Worm (Caenorhabditis elegans): Measurements from ENCODE around the gene csa-1.
A peak's percentile ranks its signal among the peaks of the same experiment; 100 is the strongest.

csa-1 gene

DNA sequence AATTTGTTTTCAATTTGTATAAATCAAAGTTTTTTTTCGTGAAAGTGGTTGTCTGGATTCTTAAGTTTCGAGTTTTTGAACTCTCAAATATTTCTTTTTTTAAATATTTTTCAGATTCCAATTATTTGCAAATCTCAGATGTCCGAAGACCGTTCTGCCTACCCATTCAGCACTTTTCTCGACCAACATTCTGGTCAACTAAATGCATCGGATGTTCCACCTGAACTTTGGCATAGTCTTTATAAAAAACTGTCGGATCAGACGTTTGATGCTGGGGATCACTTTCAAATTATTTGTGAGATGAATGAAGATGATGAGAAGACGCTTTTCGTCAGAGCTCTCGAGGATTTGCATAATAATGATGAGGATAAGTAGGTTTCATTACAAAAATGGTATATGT, 19.3 kb upstream of the csa-1 start, which contains the start of gene ttll-12:
Gene ttll-12 (plus strand): TSS at position 139 of the 400 bp plus-strand sequence.
- no peak for TF ChIP-seq cog-1 (tag; optimal IDR thresholded peaks at IDR 0.05)
- no peak for TF ChIP-seq med-1 (GFP tag; optimal IDR thresholded peaks at IDR 0.05; ENCODE audit: insufficient read depth)
- no peak for TF ChIP-seq klf-2 (GFP tag; conservative IDR thresholded peaks at IDR 0.05)
- no peak for TF ChIP-seq ref-1 (GFP tag; conservative IDR thresholded peaks at IDR 0.05)
- no peak for TF ChIP-seq tab-1 (GFP tag; IDR thresholded peaks at IDR 0.05)
- no peak for TF ChIP-seq T22C8.4 (GFP tag; IDR thresholded peaks at IDR 0.05)
- TF ChIP-seq ztf-23 (GFP tag; IDR thresholded peaks at IDR 0.05): no peak
- no peak for TF ChIP-seq flt-1 (GFP tag; IDR thresholded peaks at IDR 0.05)
- no peak for TF ChIP-seq ztf-29 (GFP tag; IDR thresholded peaks at IDR 0.05)

DNA sequence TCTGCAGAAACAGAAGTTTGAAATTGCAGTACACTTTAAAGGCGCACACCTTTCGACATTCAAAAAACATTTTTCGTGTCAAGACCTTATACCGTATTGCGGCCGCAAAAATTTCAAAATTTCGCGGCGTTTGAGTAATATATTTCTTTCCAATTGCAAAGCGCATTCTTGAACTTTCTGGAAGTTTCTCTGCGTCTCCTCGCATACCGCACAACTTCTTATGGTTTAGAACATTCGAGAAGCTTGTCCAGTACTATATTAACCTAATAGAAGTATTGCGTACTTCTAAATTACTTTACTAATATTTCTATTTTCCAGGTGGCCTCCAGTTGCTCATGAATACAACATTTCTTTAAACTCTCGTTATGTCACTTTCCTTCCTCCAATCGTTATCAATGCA, 17.1 kb upstream of the csa-1 start:
- TF ChIP-seq T22C8.4 (GFP tag; IDR thresholded peaks at IDR 0.05) (no peak), cog-1 (tag; optimal IDR thresholded peaks at IDR 0.05) (no peak), med-1 (GFP tag; optimal IDR thresholded peaks at IDR 0.05; ENCODE audit: insufficient read depth) (no peak), ref-1 (GFP tag; conservative IDR thresholded peaks at IDR 0.05) (no peak), ztf-23 (GFP tag; IDR thresholded peaks at IDR 0.05) (no peak), ztf-29 (GFP tag; IDR thresholded peaks at IDR 0.05) (no peak), klf-2 (GFP tag; conservative IDR thresholded peaks at IDR 0.05) (no peak), tab-1 (GFP tag; IDR thresholded peaks at IDR 0.05) (no peak), flt-1 (GFP tag; IDR thresholded peaks at IDR 0.05) (no peak)

DNA sequence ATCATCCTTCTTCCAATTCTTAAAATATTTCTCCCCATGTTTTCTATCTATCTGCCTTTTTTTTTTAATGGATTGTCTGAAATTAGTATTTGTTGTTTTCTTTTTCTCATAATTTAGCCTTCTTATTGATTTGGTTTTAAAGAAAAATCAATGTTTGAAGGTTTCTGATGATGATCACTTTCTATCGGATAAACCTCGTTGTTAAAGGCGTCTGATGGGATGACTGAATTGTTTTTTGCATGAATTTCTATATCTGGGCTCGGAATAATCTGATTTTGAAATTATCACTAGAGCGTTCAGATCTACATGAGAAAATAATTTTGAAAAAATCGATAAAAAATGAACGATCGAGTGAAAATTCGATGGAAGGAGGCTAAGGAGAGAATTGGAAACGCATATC, 14.2 kb upstream of the csa-1 start, which contains the start of gene scp-1:
Gene scp-1 (plus strand): TSS at position 301 of the 400 bp plus-strand sequence.
- no peak for TF ChIP-seq T22C8.4 (GFP tag; IDR thresholded peaks at IDR 0.05)
- no peak for TF ChIP-seq med-1 (GFP tag; optimal IDR thresholded peaks at IDR 0.05; ENCODE audit: insufficient read depth)
- no peak for TF ChIP-seq tab-1 (GFP tag; IDR thresholded peaks at IDR 0.05)
- no peak for TF ChIP-seq ztf-23 (GFP tag; IDR thresholded peaks at IDR 0.05)
- TF ChIP-seq ref-1 (GFP tag; conservative IDR thresholded peaks at IDR 0.05): no peak
- TF ChIP-seq klf-2 (GFP tag; conservative IDR thresholded peaks at IDR 0.05): no peak
- TF ChIP-seq ztf-29 (GFP tag; IDR thresholded peaks at IDR 0.05): no peak

DNA sequence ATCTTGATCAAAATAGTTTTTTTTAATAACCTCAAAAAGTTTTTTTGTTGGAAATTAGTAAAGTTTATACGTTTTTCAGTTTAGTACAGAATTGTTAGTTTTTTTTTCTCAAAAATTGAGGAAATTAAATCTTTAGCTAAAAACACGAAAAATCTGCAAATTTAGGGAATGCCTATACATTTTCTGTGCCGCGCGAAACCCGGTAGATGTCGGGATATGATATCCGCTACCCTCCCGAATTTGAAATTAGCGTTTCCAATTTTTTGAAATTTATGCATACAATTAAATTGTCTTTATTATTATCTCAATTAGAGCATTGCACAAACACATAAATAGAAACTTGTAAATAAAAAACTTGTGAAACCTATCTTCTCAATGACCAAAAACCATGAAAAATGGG, 13.5 kb upstream of the csa-1 start:
- TF ChIP-seq ztf-23 (GFP tag; IDR thresholded peaks at IDR 0.05) (no peak), flt-1 (GFP tag; IDR thresholded peaks at IDR 0.05) (no peak), tab-1 (GFP tag; IDR thresholded peaks at IDR 0.05) (no peak), ztf-29 (GFP tag; IDR thresholded peaks at IDR 0.05) (no peak), T22C8.4 (GFP tag; IDR thresholded peaks at IDR 0.05) (no peak), med-1 (GFP tag; optimal IDR thresholded peaks at IDR 0.05; ENCODE audit: insufficient read depth) (no peak), cog-1 (tag; optimal IDR thresholded peaks at IDR 0.05) (no peak), klf-2 (GFP tag; conservative IDR thresholded peaks at IDR 0.05) (no peak), ref-1 (GFP tag; conservative IDR thresholded peaks at IDR 0.05) (no peak)

DNA sequence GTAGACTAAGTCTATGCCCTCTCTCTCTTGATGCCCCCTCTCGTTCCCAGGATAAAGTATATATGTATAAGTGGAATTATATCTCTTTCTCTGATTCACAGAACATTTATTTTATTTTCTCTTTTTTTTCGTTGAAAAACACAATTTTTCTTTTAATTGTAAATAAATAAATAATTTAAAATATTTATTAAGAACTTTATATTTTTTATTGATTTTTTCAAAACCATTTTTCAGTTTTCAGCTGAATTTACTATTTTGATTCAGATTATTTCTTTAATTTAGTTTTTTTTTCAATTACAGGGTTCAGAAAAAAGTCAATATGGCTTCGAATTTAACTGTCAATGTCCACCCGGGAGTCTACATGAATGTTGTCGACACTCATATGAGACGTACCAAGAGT, 11.8 kb upstream of the csa-1 start, which contains the start of gene eif-3.F:
Gene eif-3.F (plus strand): TSS at position 301 of the 400 bp plus-strand sequence.
- TF ChIP-seq ref-1 (GFP tag; conservative IDR thresholded peaks at IDR 0.05): no peak

DNA sequence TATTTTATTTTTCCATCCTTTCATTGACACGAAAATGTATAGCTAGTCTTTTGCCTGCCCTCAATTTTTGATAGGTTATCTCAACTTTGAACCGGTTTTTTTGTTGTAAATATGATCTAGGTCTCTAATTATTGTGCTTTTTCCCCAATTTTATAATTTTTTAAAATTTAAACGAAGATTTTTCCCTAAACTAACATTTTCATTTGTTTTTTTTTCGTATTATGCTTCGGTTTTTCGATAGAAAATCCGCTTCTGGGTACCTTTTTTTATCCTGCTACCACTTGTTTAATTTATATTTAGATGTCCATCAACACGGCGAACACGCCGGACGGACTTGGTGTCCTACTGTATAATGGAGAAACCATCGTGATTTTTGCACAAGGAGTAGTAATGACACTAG, 9.9 kb upstream of the csa-1 start, which contains the start of gene wbp-2:
Gene wbp-2 (plus strand): TSS at position 301 of the 400 bp plus-strand sequence.
- TF ChIP-seq cog-1 (tag; optimal IDR thresholded peaks at IDR 0.05) (no peak), T22C8.4 (GFP tag; IDR thresholded peaks at IDR 0.05) (no peak), tab-1 (GFP tag; IDR thresholded peaks at IDR 0.05) (no peak), ztf-23 (GFP tag; IDR thresholded peaks at IDR 0.05) (no peak), flt-1 (GFP tag; IDR thresholded peaks at IDR 0.05) (no peak), ref-1 (GFP tag; conservative IDR thresholded peaks at IDR 0.05) (no peak), ztf-29 (GFP tag; IDR thresholded peaks at IDR 0.05) (no peak), klf-2 (GFP tag; conservative IDR thresholded peaks at IDR 0.05) (no peak), med-1 (GFP tag; optimal IDR thresholded peaks at IDR 0.05; ENCODE audit: insufficient read depth) (no peak)

DNA sequence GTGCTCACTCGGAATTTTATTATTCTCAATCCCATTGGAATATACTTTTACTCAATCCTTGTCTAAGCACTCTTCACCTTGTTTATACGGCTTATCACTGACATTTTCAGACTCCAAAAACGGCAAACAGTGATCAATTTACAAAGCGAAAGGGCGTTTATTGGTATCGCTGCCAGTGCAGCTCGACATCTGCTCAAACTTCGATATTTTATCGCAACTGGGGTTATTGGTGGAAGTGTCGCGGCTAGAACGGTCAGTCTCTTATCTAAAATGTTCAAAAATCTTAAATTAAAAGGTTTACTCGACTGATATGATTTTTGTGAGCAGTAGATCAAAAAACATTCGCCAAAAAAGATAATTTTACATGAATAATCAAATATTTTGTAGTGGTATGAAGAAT, 6.0 kb upstream of the csa-1 start:
- TF ChIP-seq tab-1 (GFP tag; IDR thresholded peaks at IDR 0.05) (no peak), T22C8.4 (GFP tag; IDR thresholded peaks at IDR 0.05) (no peak), ztf-29 (GFP tag; IDR thresholded peaks at IDR 0.05) (no peak), klf-2 (GFP tag; conservative IDR thresholded peaks at IDR 0.05) (no peak), med-1 (GFP tag; optimal IDR thresholded peaks at IDR 0.05; ENCODE audit: insufficient read depth) (no peak), ztf-23 (GFP tag; IDR thresholded peaks at IDR 0.05) (no peak), flt-1 (GFP tag; IDR thresholded peaks at IDR 0.05) (no peak), cog-1 (tag; optimal IDR thresholded peaks at IDR 0.05) (no peak), ref-1 (GFP tag; conservative IDR thresholded peaks at IDR 0.05) (no peak)

DNA sequence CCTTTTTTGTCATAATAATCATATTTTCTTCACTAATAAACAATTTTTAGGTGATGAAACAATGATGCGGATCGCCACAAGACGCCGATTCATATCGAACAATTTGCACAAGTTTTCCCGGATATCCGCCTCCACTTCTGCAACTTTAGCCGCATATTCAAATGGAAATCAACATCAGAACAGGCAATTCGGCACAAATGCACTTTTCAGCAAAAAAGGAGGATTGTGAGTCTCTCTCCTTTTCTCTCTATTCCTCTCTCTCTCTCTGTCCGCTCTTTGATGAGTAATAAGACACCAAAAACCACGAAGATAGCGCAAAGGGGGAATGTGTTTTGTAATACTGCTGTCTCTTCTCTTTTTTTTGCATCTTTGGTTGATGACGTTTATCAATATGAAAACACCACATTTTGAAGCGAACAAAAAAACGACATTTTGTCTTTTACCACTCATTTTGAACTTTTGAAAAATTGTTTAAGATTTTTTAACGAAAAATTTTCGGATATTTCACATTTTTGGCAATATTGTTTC, 5.4 kb upstream of the csa-1 start, which contains the start of gene eat-3:
Gene eat-3 (plus strand): TSS at position 51 of the 528 bp plus-strand sequence.
- TF ChIP-seq med-1 (GFP tag; optimal IDR thresholded peaks at IDR 0.05; ENCODE audit: insufficient read depth): no peak
- TF ChIP-seq tab-1 (GFP tag; IDR thresholded peaks at IDR 0.05): no peak
- TF ChIP-seq ref-1 (GFP tag; conservative IDR thresholded peaks at IDR 0.05): no peak
- TF ChIP-seq flt-1 (GFP tag; IDR thresholded peaks at IDR 0.05): no peak
- TF ChIP-seq cog-1 (tag; optimal IDR thresholded peaks at IDR 0.05): no peak
- TF ChIP-seq ztf-29 (GFP tag; IDR thresholded peaks at IDR 0.05): no peak
- TF ChIP-seq ztf-23 (GFP tag; IDR thresholded peaks at IDR 0.05): peak; percentile 65

DNA sequence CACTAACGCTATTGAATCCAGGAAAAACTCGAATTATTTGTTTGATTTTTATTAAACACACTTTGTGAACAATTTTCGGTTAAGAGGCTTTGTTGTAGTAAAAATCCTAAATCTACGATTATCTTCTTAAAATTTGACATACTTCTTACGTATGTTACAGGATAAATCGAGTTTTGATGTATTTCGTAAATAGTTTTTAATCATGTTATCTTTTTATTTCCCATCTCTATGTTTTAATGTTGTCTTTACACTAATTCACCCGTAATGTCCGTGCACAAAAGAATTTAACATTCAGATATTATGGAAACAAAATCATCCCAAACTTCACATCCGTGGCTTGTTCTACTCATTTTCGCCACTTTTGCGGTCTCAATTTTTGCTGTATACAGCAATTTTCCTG, 4.1 kb upstream of the csa-1 start, which contains the start of gene egli-1:
Gene egli-1 (plus strand): TSS at position 301 of the 400 bp plus-strand sequence.
- no peak for TF ChIP-seq cog-1 (tag; optimal IDR thresholded peaks at IDR 0.05)
- no peak for TF ChIP-seq tab-1 (GFP tag; IDR thresholded peaks at IDR 0.05)
- no peak for TF ChIP-seq flt-1 (GFP tag; IDR thresholded peaks at IDR 0.05)
- TF ChIP-seq T22C8.4 (GFP tag; IDR thresholded peaks at IDR 0.05): no peak
- TF ChIP-seq ref-1 (GFP tag; conservative IDR thresholded peaks at IDR 0.05): no peak
- TF ChIP-seq ztf-23 (GFP tag; IDR thresholded peaks at IDR 0.05): no peak
- no peak for TF ChIP-seq klf-2 (GFP tag; conservative IDR thresholded peaks at IDR 0.05)
- TF ChIP-seq med-1 (GFP tag; optimal IDR thresholded peaks at IDR 0.05; ENCODE audit: insufficient read depth): no peak
- TF ChIP-seq ztf-29 (GFP tag; IDR thresholded peaks at IDR 0.05): no peak

DNA sequence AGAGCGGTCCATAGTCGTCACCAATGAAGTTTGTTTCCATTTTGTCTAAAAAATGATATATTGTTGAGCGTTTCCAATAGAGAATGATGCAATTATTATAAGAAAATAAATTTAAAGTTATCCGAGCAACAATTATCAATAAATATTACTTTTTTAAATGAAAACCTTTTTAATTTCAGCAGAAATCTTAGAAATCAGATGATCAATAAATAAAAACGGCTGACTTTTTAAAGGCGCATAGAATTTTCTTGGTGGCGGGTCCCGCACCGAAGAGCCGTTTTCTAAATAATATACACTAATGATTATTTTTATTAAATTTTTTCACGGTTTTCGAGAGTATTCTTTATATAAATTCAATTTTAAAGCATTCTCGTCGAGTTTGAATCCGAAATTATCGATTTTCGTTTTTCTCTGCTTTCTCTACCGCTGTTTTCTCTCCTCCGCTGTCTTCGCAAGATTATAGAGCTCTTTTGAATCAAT, 3.4 kb upstream of the csa-1 start, which contains the start of gene rab-39:
Gene rab-39 (minus strand): TSS at position 51 of the 480 bp plus-strand sequence.
- TF ChIP-seq T22C8.4 (GFP tag; IDR thresholded peaks at IDR 0.05): no peak
- TF ChIP-seq cog-1 (tag; optimal IDR thresholded peaks at IDR 0.05): no peak
- no peak for TF ChIP-seq ref-1 (GFP tag; conservative IDR thresholded peaks at IDR 0.05)
- no peak for TF ChIP-seq med-1 (GFP tag; optimal IDR thresholded peaks at IDR 0.05; ENCODE audit: insufficient read depth)
- no peak for TF ChIP-seq ztf-29 (GFP tag; IDR thresholded peaks at IDR 0.05)
- TF ChIP-seq klf-2 (GFP tag; conservative IDR thresholded peaks at IDR 0.05): no peak
- no peak for TF ChIP-seq tab-1 (GFP tag; IDR thresholded peaks at IDR 0.05)
- TF ChIP-seq ztf-23 (GFP tag; IDR thresholded peaks at IDR 0.05): no peak
- TF ChIP-seq flt-1 (GFP tag; IDR thresholded peaks at IDR 0.05): no peak

Measured in whole organism, midembryonic.